Worm (Caenorhabditis elegans) whole organism, midembryonic: Measurements from ENCODE around the gene moc-6.
A peak's percentile ranks its signal among the peaks of the same experiment; 100 is the strongest.

ENCODE experiments used
- T22C8.4 ChIP-seq: fragments of 200-800 bp; sonication (Bioruptor generic); IDR thresholded peaks from 2 replicates; pipeline ENCODE4 v1.3.6; 2022; ENCODE audit warnings: missing genetic modification characterization, missing compliant biosample characterization
- cog-1 ChIP-seq: sonication (generic microtip); optimal IDR thresholded peaks from 2 replicates; lab custom pipeline; 2016; ENCODE audit warnings: missing genetic modification characterization, missing compliant biosample characterization
- flt-1 ChIP-seq: fragments of 200-800 bp; sonication (Bioruptor generic); IDR thresholded peaks from 2 replicates; pipeline ENCODE4 v1.3.6; 2022; ENCODE audit warnings: missing genetic modification characterization, missing compliant biosample characterization
- klf-2 ChIP-seq: fragments of 200-800 bp; sonication (Bioruptor generic); conservative IDR thresholded peaks from 2 replicates; pipeline ENCODE4 v1.3.6; 2022; ENCODE audit warnings: missing genetic modification reagents, missing genetic modification characterization, missing compliant biosample characterization
- med-1 ChIP-seq: sonication (generic microtip); optimal IDR thresholded peaks from 2 replicates; lab custom pipeline; 2017; ENCODE audit warnings: missing genetic modification characterization, mild to moderate bottlenecking, missing compliant biosample characterization, antibody characterized with exemption, missing genetic modification reagents; ENCODE audit not compliant: insufficient read depth
- ref-1 ChIP-seq: fragments of 200-800 bp; sonication (Bioruptor generic); conservative IDR thresholded peaks from 2 replicates; pipeline ENCODE4 v1.3.6; 2022; ENCODE audit warnings: missing genetic modification reagents, missing genetic modification characterization, missing compliant biosample characterization
- tab-1 ChIP-seq: fragments of 200-800 bp; sonication (Bioruptor generic); IDR thresholded peaks from 2 replicates; pipeline ENCODE4 v1.3.6; 2022; ENCODE audit warnings: missing genetic modification characterization, missing compliant biosample characterization
- ztf-23 ChIP-seq: fragments of 200-800 bp; sonication (Bioruptor generic); IDR thresholded peaks from 2 replicates; pipeline ENCODE4 v1.3.6; 2022; ENCODE audit warnings: missing genetic modification reagents, missing genetic modification characterization, missing compliant biosample characterization
- ztf-29 ChIP-seq: fragments of 200-800 bp; sonication (Bioruptor generic); IDR thresholded peaks from 2 replicates; pipeline ENCODE4 v1.3.6; 2022; ENCODE audit warnings: missing genetic modification reagents, missing genetic modification characterization, missing compliant biosample characterization

Gene moc-6

ce11 chrIII:5195690-5196089, at the start of gene moc-6:
moc-6 (plus strand) TSS chrIII:5195990.
- TF ChIP-seq ztf-23 (GFP tag; lab: Robert Waterston, UW) (no peak), ztf-29 (GFP tag; lab: Robert Waterston, UW) (no peak), tab-1 (GFP tag; lab: Robert Waterston, UW) (no peak), flt-1 (GFP tag; lab: Robert Waterston, UW) (no peak), T22C8.4 (GFP tag; lab: Robert Waterston, UW) (0 out of 2 replicates have a peak, but pooled peaks have one; percentile 23)

- TF ChIP-seq ref-1 (GFP tag; lab: Robert Waterston, UW) = no peak
- TF ChIP-seq ztf-23 (GFP tag; lab: Robert Waterston, UW) = no peak
- TF ChIP-seq T22C8.4 (GFP tag; lab: Robert Waterston, UW) = no peak
- TF ChIP-seq flt-1 (GFP tag; lab: Robert Waterston, UW) = no peak
- TF ChIP-seq tab-1 (GFP tag; lab: Robert Waterston, UW) = no peak
These were observed 49.0 kb upstream of the moc-6 start for ce11 chrIII:5146749-5147148.

- no peak for TF ChIP-seq cog-1 (tag; lab: Kevin White, UChicago)
- no peak for TF ChIP-seq flt-1 (GFP tag; lab: Robert Waterston, UW)
- TF ChIP-seq med-1 = no peak
- no peak for TF ChIP-seq ref-1 (GFP tag; lab: Robert Waterston, UW)
- TF ChIP-seq T22C8.4 (GFP tag; lab: Robert Waterston, UW) = no peak
- TF ChIP-seq ztf-23 (GFP tag; lab: Robert Waterston, UW) = no peak
- TF ChIP-seq klf-2 (GFP tag; lab: Robert Waterston, UW) = no peak
- TF ChIP-seq tab-1 (GFP tag; lab: Robert Waterston, UW) = no peak
- TF ChIP-seq ztf-29 (GFP tag; lab: Robert Waterston, UW) = no peak
These were observed 48.3 kb upstream of the moc-6 start for ce11 chrIII:5147445-5147844.

ce11 chrIII:5149478-5149877, 46.3 kb upstream of the moc-6 start, which contains the start of gene Y54H5A.2:
Y54H5A.2 (minus strand) TSS chrIII:5149578.
- TF ChIP-seq flt-1 (GFP tag; lab: Robert Waterston, UW) (no peak), T22C8.4 (GFP tag; lab: Robert Waterston, UW) (no peak), cog-1 (tag; lab: Kevin White, UChicago) (no peak), ztf-23 (GFP tag; lab: Robert Waterston, UW) (no peak), ref-1 (GFP tag; lab: Robert Waterston, UW) (no peak), klf-2 (GFP tag; lab: Robert Waterston, UW) (no peak), tab-1 (GFP tag; lab: Robert Waterston, UW) (no peak), ztf-29 (GFP tag; lab: Robert Waterston, UW) (no peak), med-1 (no peak)

ce11 chrIII:5150012-5150411, 45.8 kb upstream of the moc-6 start:
- TF ChIP-seq ref-1 (GFP tag; lab: Robert Waterston, UW) (no peak), ztf-29 (GFP tag; lab: Robert Waterston, UW) (no peak), flt-1 (GFP tag; lab: Robert Waterston, UW) (no peak), T22C8.4 (GFP tag; lab: Robert Waterston, UW) (no peak), tab-1 (GFP tag; lab: Robert Waterston, UW) (no peak), ztf-23 (GFP tag; lab: Robert Waterston, UW) (no peak)

ce11 chrIII:5150980-5151379, 44.8 kb upstream of the moc-6 start:
- no peak for TF ChIP-seq ref-1 (GFP tag; lab: Robert Waterston, UW)
- TF ChIP-seq klf-2 (GFP tag; lab: Robert Waterston, UW) = no peak
- no peak for TF ChIP-seq tab-1 (GFP tag; lab: Robert Waterston, UW)
- no peak for TF ChIP-seq med-1
- no peak for TF ChIP-seq T22C8.4 (GFP tag; lab: Robert Waterston, UW)
- TF ChIP-seq ztf-29 (GFP tag; lab: Robert Waterston, UW) = no peak
- TF ChIP-seq flt-1 (GFP tag; lab: Robert Waterston, UW) = no peak
- no peak for TF ChIP-seq ztf-23 (GFP tag; lab: Robert Waterston, UW)
- no peak for TF ChIP-seq cog-1 (tag; lab: Kevin White, UChicago)

ce11 chrIII:5153137-5153536, 42.7 kb upstream of the moc-6 start, which contains the start of the genes rbm-42 and grwd-1:
rbm-42 (minus strand) TSS chrIII:5153229.
grwd-1 (plus strand) TSS chrIII:5153464.
- TF ChIP-seq T22C8.4 (GFP tag; lab: Robert Waterston, UW) (no peak), med-1 (no peak), cog-1 (tag; lab: Kevin White, UChicago) (peak; percentile 2), flt-1 (GFP tag; lab: Robert Waterston, UW) (no peak), tab-1 (GFP tag; lab: Robert Waterston, UW) (no peak), ztf-23 (GFP tag; lab: Robert Waterston, UW) (peak; percentile 36; the same call in 1 of the 2 replicates)

ce11 chrIII:5155393-5155792, 40.4 kb upstream of the moc-6 start:
- TF ChIP-seq flt-1 (GFP tag; lab: Robert Waterston, UW) = no peak
- TF ChIP-seq ztf-29 (GFP tag; lab: Robert Waterston, UW) = no peak
- TF ChIP-seq tab-1 (GFP tag; lab: Robert Waterston, UW) = no peak
- no peak for TF ChIP-seq med-1
- TF ChIP-seq cog-1 (tag; lab: Kevin White, UChicago) = no peak
- TF ChIP-seq ref-1 (GFP tag; lab: Robert Waterston, UW) = no peak
- no peak for TF ChIP-seq T22C8.4 (GFP tag; lab: Robert Waterston, UW)
- TF ChIP-seq ztf-23 (GFP tag; lab: Robert Waterston, UW) = no peak

- no peak for TF ChIP-seq cog-1 (tag; lab: Kevin White, UChicago)
- no peak for TF ChIP-seq med-1
- no peak for TF ChIP-seq T22C8.4 (GFP tag; lab: Robert Waterston, UW)
- no peak for TF ChIP-seq tab-1 (GFP tag; lab: Robert Waterston, UW)
- TF ChIP-seq ztf-29 (GFP tag; lab: Robert Waterston, UW) = no peak
- no peak for TF ChIP-seq flt-1 (GFP tag; lab: Robert Waterston, UW)
- no peak for TF ChIP-seq ref-1 (GFP tag; lab: Robert Waterston, UW)
- TF ChIP-seq ztf-23 (GFP tag; lab: Robert Waterston, UW) = no peak
These were observed 37.1 kb upstream of the moc-6 start, which contains the start of gene oxy-4 for ce11 chrIII:5158674-5159073. oxy-4 (minus strand) TSS chrIII:5158774.
